Fruit fly (Drosophila melanogaster): ENCODE data around the gene APP-BP1.

DNA sequence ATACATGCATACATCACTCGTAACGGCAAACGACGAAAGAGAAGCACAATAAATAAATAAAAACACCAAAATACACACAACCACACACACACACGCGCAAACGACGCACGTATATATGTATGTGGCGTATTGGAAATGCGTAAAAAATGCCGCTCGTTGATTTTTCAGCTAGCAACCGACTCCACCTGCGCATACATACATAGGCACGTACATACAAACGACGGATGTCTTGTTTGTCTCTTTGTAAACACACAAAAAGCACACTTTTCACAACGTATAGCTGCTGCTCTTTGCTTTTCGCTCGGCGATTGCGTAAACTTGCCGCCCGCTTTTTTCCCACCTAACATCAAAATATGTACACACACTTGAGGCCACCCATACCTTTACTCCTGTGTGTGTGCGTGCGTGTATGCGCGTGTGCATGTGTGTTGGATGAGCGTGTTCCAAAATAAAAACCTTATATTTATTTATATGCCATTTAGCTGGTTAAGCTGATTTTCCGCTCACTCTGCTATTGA is 21.7 kb downstream of the APP-BP1 start:
- no peak for TF ChIP-seq psq (optimal IDR thresholded peaks at IDR 0.05)
- no peak for TF ChIP-seq insv (optimal IDR thresholded peaks at IDR 0.05)
- no peak for TF ChIP-seq h (optimal IDR thresholded peaks at IDR 0.05)

All from Kc167 (cell line).